Worm (Caenorhabditis elegans) whole organism, L4 larva: Measurements from ENCODE around the gene fbxa-53.

ENCODE experiments used
- F37D6.2 ChIP-seq: sonication (generic microtip); optimal IDR thresholded peaks from 2 replicates; lab custom pipeline; 2016; ENCODE audit warnings: mild to moderate bottlenecking, missing genetic modification characterization, missing compliant biosample characterization
- ceh-62 ChIP-seq: sonication (generic microtip); optimal IDR thresholded peaks from 2 replicates; lab custom pipeline; 2017; ENCODE audit warnings: missing biosample characterization, missing genetic modification characterization
- ctbp-1 ChIP-seq: fragments of 200-800 bp; sonication (Bioruptor generic); IDR thresholded peaks from 2 replicates; pipeline ENCODE4 v1.3.6; 2022; ENCODE audit warnings: missing genetic modification reagents, missing genetic modification characterization, missing compliant biosample characterization
- daf-12 ChIP-seq: fragments of 150-350 bp; optimal IDR thresholded peaks from 2 replicates; lab custom pipeline; 2014; ENCODE audit warnings: missing biosample characterization, missing genetic modification reagents, missing genetic modification characterization
- dmd-6 ChIP-seq: fragments of 200-800 bp; sonication (Bioruptor generic); IDR thresholded peaks from 2 replicates; pipeline ENCODE4 v1.3.6; 2022; ENCODE audit warnings: missing genetic modification reagents, missing genetic modification characterization, missing compliant biosample characterization
- dmd-9 ChIP-seq: fragments of 200-800 bp; sonication (Bioruptor generic); IDR thresholded peaks from 2 replicates; pipeline ENCODE4 v1.3.6; 2022; ENCODE audit warnings: missing genetic modification reagents, missing genetic modification characterization, missing compliant biosample characterization
- lin-29 ChIP-seq: fragments of 200-800 bp; sonication (Bioruptor generic); IDR thresholded peaks from 2 replicates; pipeline ENCODE4 v1.3.6; 2022; ENCODE audit warnings: missing genetic modification reagents, missing genetic modification characterization, missing compliant biosample characterization
- nhr-10 ChIP-seq: fragments of 150-350 bp; optimal IDR thresholded peaks from 2 replicates; lab custom pipeline; 2014; ENCODE audit warnings: missing biosample characterization, missing genetic modification characterization
- nhr-76 ChIP-seq: fragments of 150-350 bp; optimal IDR thresholded peaks from 2 replicates; lab custom pipeline; 2014; ENCODE audit warnings: missing biosample characterization, missing genetic modification characterization
- pha-4 ChIP-seq, 2 experiments: fragments of 150-350 bp in 1 of 2; fragments of 200-800 bp in 1 of 2; sonication (Bioruptor generic) in 1 of 2; IDR thresholded peaks in 1 of 2; optimal IDR thresholded peaks in 1 of 2; 2 replicates each; pipeline versions ENCODE4 v1.3.6 to Lab custom; 2014 to 2022; ENCODE audit warnings: missing genetic modification characterization in 2 of 2, missing genetic modification reagents in 2 of 2, missing biosample characterization in 1 of 2, missing compliant biosample characterization in 1 of 2
- tra-1 ChIP-seq: fragments of 200-800 bp; sonication (Bioruptor generic); IDR thresholded peaks from 2 replicates; pipeline ENCODE4 v1.3.6; 2022; ENCODE audit warnings: missing genetic modification reagents, missing genetic modification characterization, missing compliant biosample characterization
- unc-39 ChIP-seq: sonication (generic microtip); optimal IDR thresholded peaks from 2 replicates; lab custom pipeline; 2017; ENCODE audit warnings: missing biosample characterization, missing genetic modification characterization
- unc-62 ChIP-seq, 3 experiments: fragments of 150-350 bp in 1 of 3; sonication (generic microtip); optimal IDR thresholded peaks in 2 of 3; peaks in 1 of 3; 1 replicate in 1 of 3; 2 replicates in 2 of 3; lab custom pipeline; 2014 to 2017; ENCODE audit warnings: missing biosample characterization in 3 of 3, missing genetic modification characterization in 3 of 3, missing genetic modification reagents in 3 of 3, missing genotype in 1 of 3
- zag-1 ChIP-seq: fragments of 150-350 bp; optimal IDR thresholded peaks from 2 replicates; lab custom pipeline; 2014; ENCODE audit warnings: missing biosample characterization, missing genetic modification characterization

- no peak for TF ChIP-seq nhr-10 (tag; lab: Kevin White, UChicago)
- TF ChIP-seq ceh-62 (tag; lab: Kevin White, UChicago), result no peak
- TF ChIP-seq pha-4 (GFP tag; IDR thresholded peaks at IDR 0.05; lab: Robert Waterston, UW), result no peak
- TF ChIP-seq pha-4 (tag; optimal IDR thresholded peaks at IDR 0.05; lab: Kevin White, UChicago), result no peak
- no peak for TF ChIP-seq daf-12 (tag; lab: Kevin White, UChicago)
- no peak for TF ChIP-seq tra-1
- no peak for TF ChIP-seq dmd-9 (GFP tag; lab: Robert Waterston, UW)
- no peak for TF ChIP-seq zag-1 (tag; lab: Kevin White, UChicago)
- TF ChIP-seq dmd-6, result no peak
- TF ChIP-seq lin-29 (GFP tag; lab: Robert Waterston, UW), result no peak
- no peak for TF ChIP-seq unc-39 (tag; lab: Kevin White, UChicago)
- TF ChIP-seq nhr-76 (tag; lab: Kevin White, UChicago), result no peak
- TF ChIP-seq F37D6.2 (tag; lab: Kevin White, UChicago), result no peak
- no peak for TF ChIP-seq ctbp-1 (GFP tag; lab: Robert Waterston, UW)
- TF ChIP-seq unc-62 (GFP tag; optimal IDR thresholded peaks at IDR 0.05 in 1 of 2; lab: Kevin White, UChicago), result no peak
- no peak for TF ChIP-seq unc-62 (tag; optimal IDR thresholded peaks at IDR 0.05; lab: Kevin White, UChicago)
Measured at ce11 chrX:1706538-1706937, 11.8 kb downstream of the fbxa-53 start, which contains the start of gene F07G6.5.
